Fruit fly (Drosophila melanogaster): ENCODE results near the gene Qtzl.
A peak's percentile ranks its signal among the peaks of the same experiment; 100 is the strongest.

The Qtzl gene

DNA sequence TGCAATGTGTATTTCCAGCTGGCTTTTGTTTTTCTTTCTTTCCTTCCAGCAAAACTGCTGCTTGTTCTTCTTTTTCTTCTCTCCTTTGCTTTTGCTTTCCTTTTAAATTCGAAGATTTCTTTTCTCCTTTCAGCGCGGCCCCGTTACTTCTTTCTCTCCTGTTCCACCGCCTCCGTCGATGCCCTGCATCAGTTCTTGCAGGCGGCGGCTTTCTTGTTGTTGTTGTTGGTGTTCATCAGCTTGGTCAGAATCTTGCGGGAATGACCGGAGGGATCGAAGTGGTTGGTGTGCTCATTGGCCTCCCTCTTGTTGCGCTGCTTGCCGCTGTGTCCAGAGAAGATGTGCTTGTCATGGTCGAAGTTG lies 50.0 kb downstream of the Qtzl start:
- TF ChIP-seq Vsx2 (GFP tag; optimal IDR thresholded peaks at IDR 0.05; ENCODE audit: partially characterized antibody) (peak; percentile 18), Hr78 (GFP tag; optimal IDR thresholded peaks at IDR 0.05) (no peak), br (GFP tag; optimal IDR thresholded peaks at IDR 0.05) (no peak), psq (GFP tag; optimal IDR thresholded peaks at IDR 0.05) (peak; percentile 95), dmrt93B (GFP tag; optimal IDR thresholded peaks at IDR 0.05) (no peak), CG32264 (GFP tag; optimal IDR thresholded peaks at IDR 0.05) (no peak), lola (GFP tag; optimal IDR thresholded peaks at IDR 0.05) (peak; percentile 59)
